Worm (Caenorhabditis elegans) whole organism, L4 larva: ENCODE measurements around the gene R07B7.10.

ENCODE experiments used
- mxl-3 ChIP-seq: fragments of 200-800 bp; sonication (Bioruptor generic); optimal IDR thresholded peaks from 2 replicates; lab custom pipeline; 2018; ENCODE audit warnings: mild to moderate bottlenecking, missing genetic modification characterization, missing compliant biosample characterization
- nhr-28 ChIP-seq: fragments of 150-350 bp; optimal IDR thresholded peaks from 2 replicates; lab custom pipeline; 2014; ENCODE audit warnings: missing biosample characterization, missing genetic modification characterization
- zfp-2 ChIP-seq: sonication (generic microtip); optimal IDR thresholded peaks from 2 replicates; lab custom pipeline; 2016; ENCODE audit warnings: mild to moderate bottlenecking, missing genetic modification characterization, missing compliant biosample characterization

DNA sequence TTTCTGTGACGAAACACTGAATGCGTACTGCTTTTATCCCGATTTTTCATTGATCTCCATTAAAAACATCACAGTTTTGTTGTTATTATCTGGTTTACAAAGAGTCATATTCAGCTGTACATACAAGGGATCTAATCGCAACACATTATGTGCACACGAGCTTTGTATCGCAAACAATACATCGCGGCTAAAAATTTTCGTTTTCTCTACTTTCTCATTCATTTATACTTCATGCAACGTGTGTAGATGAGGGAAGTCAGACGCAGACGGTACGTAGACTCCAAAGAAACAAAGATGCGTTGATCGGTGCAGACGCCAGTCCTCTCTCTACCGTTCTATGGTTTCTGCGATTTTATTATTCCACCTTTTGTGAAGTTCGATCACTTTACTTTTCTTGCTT lies 23.8 kb downstream of the R07B7.10 start, which contains the start of gene nhr-136:
- TF ChIP-seq zfp-2 (tag; lab: Kevin White, UChicago) (no peak), nhr-28 (peak; percentile 42), mxl-3 (peak; percentile 39)
